Worm (Caenorhabditis elegans): ENCODE measurements around the gene srv-25.

The srv-25 gene

ce11 chrIV:6321667-6322066 lies 18.1 kb upstream of the srv-25 start, which contains the start of gene Y73B6BL.29 (continued):
- TF ChIP-seq spr-3 (GFP tag; optimal IDR thresholded peaks at IDR 0.05) (no peak), ztf-7 (tag; optimal IDR thresholded peaks at IDR 0.05) (peak; percentile 84), snpc-1.2 (GFP tag; IDR thresholded peaks at IDR 0.05) (peak; percentile 84), lim-7 (GFP tag; IDR thresholded peaks at IDR 0.05) (no peak), nhr-42 (GFP tag; IDR thresholded peaks at IDR 0.05) (no peak), fkh-10 (GFP tag; optimal IDR thresholded peaks at IDR 0.05) (peak; percentile 71), mdl-1 (tag; optimal IDR thresholded peaks at IDR 0.05) (peak in 1 of 2 experiments; percentile 44), F37D6.2 (tag; optimal IDR thresholded peaks at IDR 0.05) (peak; percentile 76), lin-13 (GFP tag; optimal IDR thresholded peaks at IDR 0.05) (peak; percentile 35), nhr-10 (tag; optimal IDR thresholded peaks at IDR 0.05) (no peak), aha-1 (tag) (peak; percentile 85), daf-16 (GFP tag; optimal IDR thresholded peaks at IDR 0.05) (peak; percentile 39 to 68), daf-16 (tag; optimal IDR thresholded peaks at IDR 0.05) (peak; percentile 45), fos-1 (tag; optimal IDR thresholded peaks at IDR 0.05) (no peak), tag-97 (GFP tag; IDR thresholded peaks at IDR 0.05) (0 out of 2 replicates have a peak, but pooled peaks have one; percentile 62), hlh-11 (tag; optimal IDR thresholded peaks at IDR 0.05) (peak; percentile 71), lin-29 (GFP tag; IDR thresholded peaks at IDR 0.05) (no peak), madf-5 (GFP tag; IDR thresholded peaks at IDR 0.05) (no peak), egl-27 (tag; optimal IDR thresholded peaks at IDR 0.05) (no peak), Y5F2A.4 (GFP tag; optimal IDR thresholded peaks at IDR 0.05) (no peak), ctbp-1 (GFP tag; IDR thresholded peaks at IDR 0.05) (peak; percentile 51; the same call in 1 of the 2 replicates), lin-15B (tag; optimal IDR thresholded peaks at IDR 0.05) (no peak), Y48G9A.11 (GFP tag; IDR thresholded peaks at IDR 0.05) (peak; percentile 85), nhr-76 (tag; optimal IDR thresholded peaks at IDR 0.05) (no peak), jun-1 (tag; optimal IDR thresholded peaks at IDR 0.05) (no peak), tra-1 (GFP tag; IDR thresholded peaks at IDR 0.05) (peak; percentile 76; the same call in 1 of the 2 replicates), D1046.2 (GFP tag; IDR thresholded peaks at IDR 0.05) (no peak), snpc-4 (tag; optimal IDR thresholded peaks at IDR 0.05) (no peak), daf-12 (tag; optimal IDR thresholded peaks at IDR 0.05) (no peak), unc-62 (GFP tag; optimal IDR thresholded peaks at IDR 0.05 in 1 of 2) (no peak), unc-62 (tag; optimal IDR thresholded peaks at IDR 0.05) (no peak), F26F4.8 (GFP tag; conservative IDR thresholded peaks at IDR 0.05) (no peak), egl-43 (GFP tag; IDR thresholded peaks at IDR 0.05) (no peak), nhr-102 (tag; optimal IDR thresholded peaks at IDR 0.05) (peak; percentile 85), T26A8.4 (GFP tag; IDR thresholded peaks at IDR 0.05) (peak; percentile 77), ceh-20 (GFP tag; IDR thresholded peaks at IDR 0.05) (no peak), lin-38 (GFP tag; IDR thresholded peaks at IDR 0.05) (peak; percentile 86), nhr-11 (tag; optimal IDR thresholded peaks at IDR 0.05) (no peak), ceh-32 (tag; optimal IDR thresholded peaks at IDR 0.05; ENCODE audit: poor library complexity) (peak; percentile 58), pqm-1 (tag; optimal IDR thresholded peaks at IDR 0.05) (no peak), dmd-6 (GFP tag; IDR thresholded peaks at IDR 0.05) (peak; percentile 78), spr-1 (tag; optimal IDR thresholded peaks at IDR 0.05) (peak; percentile 41), ZK546.5 (tag; optimal IDR thresholded peaks at IDR 0.05) (peak; percentile 43 to 51), lin-39 (tag; optimal IDR thresholded peaks at IDR 0.05) (no peak), rbr-2 (tag; optimal IDR thresholded peaks at IDR 0.05) (peak; percentile 78), nhr-77 (tag; optimal IDR thresholded peaks at IDR 0.05) (no peak), lsy-2 (tag; optimal IDR thresholded peaks at IDR 0.05) (peak; percentile 68 to 96), skn-1 (tag; optimal IDR thresholded peaks at IDR 0.05) (no peak), zip-2 (tag; optimal IDR thresholded peaks at IDR 0.05) (peak; percentile 72), ama-1 (optimal IDR thresholded peaks at IDR 0.05) (no peak), ceh-28 (tag; optimal IDR thresholded peaks at IDR 0.05) (no peak), mes-2 (tag; optimal IDR thresholded peaks at IDR 0.05; ENCODE audit: poor library complexity, severe bottlenecking) (peak; percentile 100), nhr-48 (tag; optimal IDR thresholded peaks at IDR 0.05) (peak; percentile 42), nhr-28 (tag; optimal IDR thresholded peaks at IDR 0.05) (peak; percentile 60)

Data from whole organism, L4 larva.